Worm (Caenorhabditis elegans) whole organism, L3 larva: ENCODE data around the gene F13E9.12.

Source experiments
- R02D3.7 ChIP-seq: fragments of 150-350 bp; optimal IDR thresholded peaks from 2 replicates; lab custom pipeline; 2014; ENCODE audit warnings: missing biosample characterization, missing genetic modification characterization
- ZK546.5 ChIP-seq: sonication (generic microtip); optimal IDR thresholded peaks from 2 replicates; lab custom pipeline; 2017; ENCODE audit warnings: missing biosample characterization, missing genetic modification characterization
- aly-2 ChIP-seq: fragments of 150-350 bp; optimal IDR thresholded peaks from 2 replicates; lab custom pipeline; 2014; ENCODE audit warnings: missing biosample characterization, missing genetic modification characterization
- ceh-16 ChIP-seq: sonication (generic microtip); optimal IDR thresholded peaks from 2 replicates; lab custom pipeline; 2017; ENCODE audit warnings: missing biosample characterization, missing genetic modification characterization
- ceh-28 ChIP-seq: fragments of 150-350 bp; optimal IDR thresholded peaks from 2 replicates; lab custom pipeline; 2014; ENCODE audit warnings: missing biosample characterization, missing genetic modification reagents, missing genetic modification characterization
- ceh-82 ChIP-seq: fragments of 150-350 bp; optimal IDR thresholded peaks from 2 replicates; lab custom pipeline; 2014; ENCODE audit warnings: missing biosample characterization, missing genetic modification characterization
- ceh-9 ChIP-seq: sonication (generic microtip); optimal IDR thresholded peaks from 2 replicates; lab custom pipeline; 2018; ENCODE audit warnings: missing biosample characterization, missing genetic modification characterization
- egl-5 ChIP-seq: fragments of 150-350 bp; optimal IDR thresholded peaks from 2 replicates; lab custom pipeline; 2017; ENCODE audit warnings: missing biosample characterization, missing genetic modification reagents, missing genetic modification characterization, inconsistent platforms
- elt-1 ChIP-seq: fragments of 150-350 bp; optimal IDR thresholded peaks from 2 replicates; lab custom pipeline; 2014; ENCODE audit warnings: missing biosample characterization, missing genetic modification characterization
- elt-2 ChIP-seq: sonication (generic microtip); optimal IDR thresholded peaks from 2 replicates; lab custom pipeline; 2016; ENCODE audit warnings: missing genetic modification reagents, mild to moderate bottlenecking, missing genetic modification characterization, missing compliant biosample characterization
- eor-1 ChIP-seq, 2 experiments: fragments of 150-350 bp; optimal IDR thresholded peaks; 2 replicates each; lab custom pipeline; 2014 to 2018; ENCODE audit warnings: missing biosample characterization in 2 of 2, missing genetic modification characterization in 2 of 2
- fkh-10 ChIP-seq: sonication (generic microtip); optimal IDR thresholded peaks from 2 replicates; lab custom pipeline; 2017; ENCODE audit warnings: missing biosample characterization, missing genetic modification reagents, missing genetic modification characterization
- fkh-2 ChIP-seq: fragments of 150-350 bp; optimal IDR thresholded peaks from 2 replicates; lab custom pipeline; 2014; ENCODE audit warnings: missing biosample characterization, missing genetic modification reagents, missing genetic modification characterization
- hmg-11 ChIP-seq: sonication (generic microtip); optimal IDR thresholded peaks from 2 replicates; lab custom pipeline; 2016; ENCODE audit warnings: missing genetic modification characterization, missing compliant biosample characterization
- jun-1 ChIP-seq: fragments of 150-350 bp; optimal IDR thresholded peaks from 2 replicates; lab custom pipeline; 2014; ENCODE audit warnings: missing biosample characterization, missing genetic modification reagents, missing genetic modification characterization
- lin-15B ChIP-seq: fragments of 150-350 bp; optimal IDR thresholded peaks from 2 replicates; lab custom pipeline; 2014; ENCODE audit warnings: missing biosample characterization, missing genetic modification characterization
- lsy-12 ChIP-seq: sonication (generic microtip); optimal IDR thresholded peaks from 2 replicates; lab custom pipeline; 2016; ENCODE audit warnings: mild to moderate bottlenecking, missing genetic modification characterization, missing compliant biosample characterization
- mdl-1 ChIP-seq: fragments of 150-350 bp; optimal IDR thresholded peaks from 2 replicates; lab custom pipeline; 2014; ENCODE audit warnings: missing biosample characterization, missing genetic modification characterization
- mml-1 ChIP-seq: fragments of 150-350 bp; sonication (generic microtip); optimal IDR thresholded peaks from 3 replicates; lab custom pipeline; 2014; ENCODE audit warnings: missing biosample characterization, missing genetic modification characterization
- nfya-1 ChIP-seq: sonication (generic microtip); optimal IDR thresholded peaks from 2 replicates; lab custom pipeline; 2017; ENCODE audit warnings: missing genetic modification characterization, mild to moderate bottlenecking, missing compliant biosample characterization, antibody characterized with exemption, moderate library complexity; ENCODE audit not compliant: insufficient read depth
- nhr-11 ChIP-seq: fragments of 150-350 bp; optimal IDR thresholded peaks from 2 replicates; lab custom pipeline; 2014; ENCODE audit warnings: missing biosample characterization, missing genetic modification characterization
- nhr-12 ChIP-seq: fragments of 150-350 bp; optimal IDR thresholded peaks from 2 replicates; lab custom pipeline; 2014; ENCODE audit warnings: missing biosample characterization, missing genetic modification characterization
- nhr-23 ChIP-seq: fragments of 150-350 bp; optimal IDR thresholded peaks from 2 replicates; lab custom pipeline; 2014; ENCODE audit warnings: missing biosample characterization, missing genetic modification reagents, missing genetic modification characterization
- nhr-237 ChIP-seq: fragments of 150-350 bp; optimal IDR thresholded peaks from 2 replicates; lab custom pipeline; 2014; ENCODE audit warnings: missing biosample characterization, missing genetic modification characterization
- nhr-25 ChIP-seq: sonication (generic microtip); optimal IDR thresholded peaks from 2 replicates; lab custom pipeline; 2017; ENCODE audit warnings: missing biosample characterization, missing genetic modification characterization
- nhr-28 ChIP-seq: fragments of 150-350 bp; optimal IDR thresholded peaks from 2 replicates; lab custom pipeline; 2014; ENCODE audit warnings: missing biosample characterization, missing genetic modification characterization
- nhr-43 ChIP-seq: sonication (generic microtip); optimal IDR thresholded peaks from 2 replicates; lab custom pipeline; 2016; ENCODE audit warnings: mild to moderate bottlenecking, missing genetic modification characterization, missing compliant biosample characterization; ENCODE audit not compliant: poor library complexity, severe bottlenecking
- nhr-67 ChIP-seq: fragments of 150-350 bp; optimal IDR thresholded peaks from 2 replicates; lab custom pipeline; 2014; ENCODE audit warnings: missing biosample characterization, missing genetic modification characterization
- nhr-77 ChIP-seq: fragments of 150-350 bp; optimal IDR thresholded peaks from 2 replicates; lab custom pipeline; 2014; ENCODE audit warnings: missing biosample characterization, missing genetic modification characterization
- pqm-1 ChIP-seq: fragments of 150-350 bp; optimal IDR thresholded peaks from 2 replicates; lab custom pipeline; 2017; ENCODE audit warnings: missing biosample characterization, missing genetic modification characterization, inconsistent platforms
- sea-2 ChIP-seq: fragments of 150-350 bp; sonication (generic microtip); optimal IDR thresholded peaks from 4 replicates; lab custom pipeline; 2014; ENCODE audit warnings: missing biosample characterization, missing genetic modification reagents, missing genetic modification characterization
- unc-39 ChIP-seq: sonication (generic microtip); optimal IDR thresholded peaks from 4 replicates; lab custom pipeline; 2017; ENCODE audit warnings: missing biosample characterization, missing genetic modification characterization
- unc-62 ChIP-seq: fragments of 150-350 bp; sonication (generic microtip); optimal IDR thresholded peaks from 4 replicates; lab custom pipeline; 2014; ENCODE audit warnings: missing biosample characterization, missing genetic modification reagents, missing genetic modification characterization
- zag-1 ChIP-seq: fragments of 150-350 bp; optimal IDR thresholded peaks from 2 replicates; lab custom pipeline; 2014; ENCODE audit warnings: missing biosample characterization, missing genetic modification characterization
- ztf-11 ChIP-seq: fragments of 150-350 bp; optimal IDR thresholded peaks from 2 replicates; lab custom pipeline; 2014; ENCODE audit warnings: missing biosample characterization, missing genetic modification characterization
- ztf-4 ChIP-seq: fragments of 150-350 bp; optimal IDR thresholded peaks from 2 replicates; lab custom pipeline; 2014; ENCODE audit warnings: missing biosample characterization, missing genetic modification characterization

Gene F13E9.12

DNA sequence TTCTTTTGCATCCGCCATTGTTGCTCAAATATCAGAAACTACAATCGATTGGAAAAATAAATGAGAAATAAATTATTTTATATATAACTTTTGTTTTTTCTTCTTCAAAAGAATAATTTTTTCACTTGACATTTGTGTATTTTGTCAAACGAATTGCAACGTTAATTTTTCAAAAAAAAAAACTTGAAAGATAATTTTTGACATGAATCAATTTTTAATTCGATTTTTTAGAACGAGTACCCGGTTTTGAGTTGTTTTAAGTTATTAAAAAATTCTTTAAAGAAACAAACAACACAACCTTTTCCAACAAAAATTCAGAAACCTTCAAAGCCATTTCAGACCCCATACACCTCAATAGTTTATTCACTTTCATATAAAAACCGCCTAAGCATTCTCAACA lies 9.8 kb upstream of the F13E9.12 start, which contains the start of gene F13E9.5:
F13E9.5 (minus strand) TSS at position 101 of the 400 bp plus-strand sequence.
- no peak for TF ChIP-seq nhr-28 (tag; lab: Kevin White, UChicago)
- TF ChIP-seq nfya-1 (tag; lab: Kevin White, UChicago): no peak
- TF ChIP-seq unc-39: no peak
- no peak for TF ChIP-seq nhr-12 (tag; lab: Kevin White, UChicago)
- no peak for TF ChIP-seq nhr-77 (tag; lab: Kevin White, UChicago)
- no peak for TF ChIP-seq egl-5 (tag; lab: Kevin White, UChicago)

DNA sequence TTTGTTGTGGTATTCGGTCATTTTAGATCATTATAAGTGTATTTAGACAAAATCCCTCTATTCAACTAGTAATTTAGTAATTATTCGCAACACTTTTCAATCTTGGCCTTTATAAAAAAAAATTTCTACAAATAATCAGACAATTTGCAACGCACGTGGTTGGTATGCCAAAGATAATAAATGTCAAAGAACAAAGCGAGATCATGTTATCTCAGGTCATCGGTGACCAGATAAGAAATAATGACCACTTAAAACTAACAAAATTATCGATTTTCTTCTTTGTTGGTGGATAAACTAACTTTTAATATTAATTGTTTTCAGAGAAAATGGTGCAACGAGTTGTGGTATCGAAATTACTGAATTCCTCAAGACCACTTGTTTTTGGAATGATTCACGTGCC lies 6.8 kb upstream of the F13E9.12 start, which contains the start of gene F13E9.13:
F13E9.13 (plus strand) TSS at position 317 of the 400 bp plus-strand sequence.
- peak; percentile 18 for TF ChIP-seq ceh-28 (tag; lab: Kevin White, UChicago)
- no peak for TF ChIP-seq aly-2 (tag; lab: Kevin White, UChicago)
- peak; percentile 67 for TF ChIP-seq elt-2
- TF ChIP-seq, all 47 proteins: peak for 2

DNA sequence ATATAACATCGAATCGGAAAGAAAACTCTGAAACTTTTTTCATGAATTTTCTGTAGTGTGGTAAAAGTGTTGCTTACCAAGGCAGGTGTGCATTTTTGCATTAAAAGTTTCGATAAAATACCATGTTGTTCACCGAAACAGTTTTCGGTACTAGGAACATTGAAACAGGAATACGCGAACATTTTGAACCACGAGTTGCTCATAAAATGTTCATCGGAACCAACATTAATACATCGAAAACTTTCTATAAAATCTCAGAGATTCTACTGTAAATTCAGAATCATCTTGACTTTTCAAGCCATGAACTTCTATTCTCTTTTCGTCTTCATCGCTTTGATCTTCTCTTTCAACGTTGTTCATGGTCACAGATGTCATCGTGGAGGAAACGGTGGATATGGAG lies 5.8 kb upstream of the F13E9.12 start, which contains the start of gene fipr-15:
fipr-15 (plus strand) TSS at position 301 of the 400 bp plus-strand sequence.
- TF ChIP-seq ceh-82 (tag; lab: Kevin White, UChicago): no peak
- TF ChIP-seq nhr-77 (tag; lab: Kevin White, UChicago): no peak
- no peak for TF ChIP-seq lsy-12 (tag; lab: Kevin White, UChicago)
- TF ChIP-seq unc-62: no peak
- TF ChIP-seq elt-1 (tag; lab: Kevin White, UChicago): no peak
- no peak for TF ChIP-seq egl-5 (tag; lab: Kevin White, UChicago)
- no peak for TF ChIP-seq ztf-11 (tag; lab: Kevin White, UChicago)
- no peak for TF ChIP-seq R02D3.7
- TF ChIP-seq nhr-23: no peak
- TF ChIP-seq zag-1 (tag; lab: Kevin White, UChicago): no peak
- no peak for TF ChIP-seq nfya-1 (tag; lab: Kevin White, UChicago)
- no peak for TF ChIP-seq ztf-4
- TF ChIP-seq fkh-2 (tag; lab: Kevin White, UChicago): no peak
- no peak for TF ChIP-seq nhr-43 (tag; lab: Kevin White, UChicago)
- no peak for TF ChIP-seq aly-2 (tag; lab: Kevin White, UChicago)
- no peak for TF ChIP-seq lin-15B
- TF ChIP-seq ceh-16: no peak
- no peak for TF ChIP-seq nhr-25 (tag; lab: Kevin White, UChicago)

DNA sequence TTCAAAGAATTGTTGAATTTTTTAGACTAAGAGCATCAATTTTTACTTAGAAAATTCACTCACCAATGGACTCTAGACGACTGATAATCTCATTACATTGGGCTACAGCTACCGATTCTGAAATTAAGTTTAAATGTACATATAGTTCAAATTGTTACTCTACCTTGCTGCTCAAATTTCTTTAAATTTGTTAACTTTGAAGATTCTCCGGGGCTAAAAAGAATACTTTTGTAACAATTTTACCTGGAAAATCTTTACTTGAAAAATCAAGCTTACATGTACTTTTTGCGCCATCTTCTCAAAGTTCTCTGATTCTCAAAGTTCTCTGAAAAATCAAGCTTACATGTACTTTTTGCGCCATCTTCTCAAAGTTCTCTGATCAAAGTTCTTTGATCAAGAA lies 5.1 kb upstream of the F13E9.12 start, which contains the start of gene sdz-13:
sdz-13 (minus strand) TSS at position 101 of the 400 bp plus-strand sequence.
- TF ChIP-seq nhr-43 (tag; lab: Kevin White, UChicago): no peak
- TF ChIP-seq unc-62: no peak
- no peak for TF ChIP-seq ceh-16
- TF ChIP-seq nhr-28 (tag; lab: Kevin White, UChicago): no peak
- no peak for TF ChIP-seq fkh-10 (GFP tag; lab: Kevin White, UChicago)
- no peak for TF ChIP-seq nhr-12 (tag; lab: Kevin White, UChicago)
- TF ChIP-seq nhr-25 (tag; lab: Kevin White, UChicago): no peak
- TF ChIP-seq nhr-237 (tag; lab: Kevin White, UChicago): no peak
- TF ChIP-seq ZK546.5: no peak
- TF ChIP-seq zag-1 (tag; lab: Kevin White, UChicago): no peak
- TF ChIP-seq nhr-67 (tag; lab: Kevin White, UChicago): no peak
- TF ChIP-seq sea-2 (GFP tag; lab: Kevin White, UChicago): no peak
- TF ChIP-seq mdl-1: no peak
- no peak for TF ChIP-seq lsy-12 (tag; lab: Kevin White, UChicago)
- TF ChIP-seq ceh-9: no peak
- TF ChIP-seq egl-5 (tag; lab: Kevin White, UChicago): no peak
- no peak for TF ChIP-seq hmg-11 (tag; lab: Kevin White, UChicago)
- no peak for TF ChIP-seq nfya-1 (tag; lab: Kevin White, UChicago)
- TF ChIP-seq nhr-11 (tag; lab: Kevin White, UChicago): no peak

DNA sequence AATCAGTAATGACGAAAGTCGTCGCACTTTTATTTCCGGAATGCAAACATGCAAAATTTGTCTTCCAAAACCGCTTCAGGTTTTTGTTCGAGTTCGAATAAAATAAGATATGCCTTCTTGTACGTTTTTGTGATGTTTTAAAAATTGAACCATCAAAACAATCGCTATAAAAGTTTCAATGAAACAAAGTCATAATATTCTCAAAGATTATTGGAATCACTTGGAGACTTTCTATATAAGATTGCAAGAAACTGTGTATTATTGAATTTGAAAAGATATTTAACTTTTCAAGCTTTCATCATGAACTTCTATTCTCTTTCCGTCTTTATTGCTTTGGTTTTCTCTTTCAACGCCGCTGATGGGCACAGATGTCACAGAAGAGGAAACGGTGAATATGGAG lies 2.4 kb upstream of the F13E9.12 start, which contains the start of gene fipr-14:
fipr-14 (plus strand) TSS at position 301 of the 400 bp plus-strand sequence.
- TF ChIP-seq jun-1 (tag; lab: Kevin White, UChicago): no peak
- TF ChIP-seq nhr-11 (tag; lab: Kevin White, UChicago): no peak
- no peak for TF ChIP-seq elt-1 (tag; lab: Kevin White, UChicago)
- TF ChIP-seq mml-1: no peak
- no peak for TF ChIP-seq ceh-82 (tag; lab: Kevin White, UChicago)
- TF ChIP-seq unc-39: no peak
- TF ChIP-seq nfya-1 (tag; lab: Kevin White, UChicago): no peak
- TF ChIP-seq zag-1 (tag; lab: Kevin White, UChicago): no peak
- no peak for TF ChIP-seq aly-2 (tag; lab: Kevin White, UChicago)
- no peak for TF ChIP-seq lsy-12 (tag; lab: Kevin White, UChicago)
- no peak for TF ChIP-seq eor-1 (tag; optimal IDR thresholded peaks at IDR 0.05; lab: Kevin White, UChicago)
- TF ChIP-seq pqm-1 (tag; lab: Kevin White, UChicago): no peak
- no peak for TF ChIP-seq hmg-11 (tag; lab: Kevin White, UChicago)
- no peak for TF ChIP-seq lin-15B
